Worm (Caenorhabditis elegans) whole organism, L2 larva: Measurements from ENCODE around the gene srbc-60.
A peak's percentile ranks its signal among the peaks of the same experiment; 100 is the strongest.

Source experiments
- C34F6.9 ChIP-seq: fragments of 150-350 bp; optimal IDR thresholded peaks from 2 replicates; lab custom pipeline; 2014; ENCODE audit warnings: missing biosample characterization, missing genetic modification characterization
- F13H6.1 ChIP-seq: sonication (generic microtip); optimal IDR thresholded peaks from 2 replicates; lab custom pipeline; 2016; ENCODE audit warnings: missing genetic modification characterization, missing compliant biosample characterization
- Y55F3AM.14 ChIP-seq: fragments of 200-800 bp; sonication (Bioruptor generic); optimal IDR thresholded peaks from 2 replicates; lab custom pipeline; 2018; ENCODE audit warnings: mild to moderate bottlenecking, missing genetic modification characterization, missing compliant biosample characterization
- ZK546.5 ChIP-seq: sonication (generic microtip); optimal IDR thresholded peaks from 2 replicates; lab custom pipeline; 2017; ENCODE audit warnings: missing biosample characterization, missing genetic modification characterization
- alr-1 ChIP-seq: fragments of 150-350 bp; optimal IDR thresholded peaks from 2 replicates; lab custom pipeline; 2014; ENCODE audit warnings: missing biosample characterization, missing genetic modification characterization
- aly-2 ChIP-seq: fragments of 150-350 bp; optimal IDR thresholded peaks from 2 replicates; lab custom pipeline; 2014; ENCODE audit warnings: missing biosample characterization, missing genetic modification characterization
- ama-1 ChIP-seq: fragments of 150-350 bp; optimal IDR thresholded peaks from 2 replicates; lab custom pipeline; 2018; ENCODE audit warnings: inconsistent platforms
- blmp-1 ChIP-seq: sonication (generic microtip); optimal IDR thresholded peaks from 2 replicates; lab custom pipeline; 2017; ENCODE audit warnings: missing genetic modification characterization, mild to moderate bottlenecking, missing compliant biosample characterization, antibody characterized with exemption, moderate library complexity; ENCODE audit not compliant: insufficient read depth
- ceh-16 ChIP-seq: fragments of 150-350 bp; optimal IDR thresholded peaks from 2 replicates; lab custom pipeline; 2014; ENCODE audit warnings: missing biosample characterization, missing genetic modification characterization
- ceh-82 ChIP-seq: fragments of 150-350 bp; optimal IDR thresholded peaks from 2 replicates; lab custom pipeline; 2014; ENCODE audit warnings: missing biosample characterization, missing genetic modification characterization
- crh-2 ChIP-seq: sonication (generic microtip); optimal IDR thresholded peaks from 2 replicates; lab custom pipeline; 2017; ENCODE audit warnings: missing biosample characterization, missing genetic modification characterization
- dmd-4 ChIP-seq: sonication (generic microtip); optimal IDR thresholded peaks from 2 replicates; lab custom pipeline; 2017; ENCODE audit warnings: missing biosample characterization, missing genetic modification characterization
- egl-27 ChIP-seq: sonication (generic microtip); optimal IDR thresholded peaks from 3 replicates; lab custom pipeline; 2017; ENCODE audit warnings: missing biosample characterization, missing genetic modification reagents, missing genetic modification characterization
- elt-1 ChIP-seq: fragments of 150-350 bp; optimal IDR thresholded peaks from 2 replicates; lab custom pipeline; 2014; ENCODE audit warnings: missing biosample characterization, missing genetic modification characterization
- elt-3 ChIP-seq: sonication (generic microtip); optimal IDR thresholded peaks from 2 replicates; lab custom pipeline; 2017; ENCODE audit warnings: missing biosample characterization, missing genetic modification characterization
- fos-1 ChIP-seq: fragments of 150-350 bp; optimal IDR thresholded peaks from 2 replicates; lab custom pipeline; 2014; ENCODE audit warnings: missing biosample characterization, missing genetic modification characterization
- gmeb-1 ChIP-seq: fragments of 150-350 bp; optimal IDR thresholded peaks from 2 replicates; lab custom pipeline; 2014; ENCODE audit warnings: missing biosample characterization, missing genetic modification characterization
- lin-11 ChIP-seq: fragments of 150-350 bp; sonication (generic microtip); optimal IDR thresholded peaks from 2 replicates; lab custom pipeline; 2014; ENCODE audit warnings: missing biosample characterization, missing genetic modification characterization, inconsistent platforms, mixed read lengths
- lin-13 ChIP-seq: fragments of 150-350 bp; optimal IDR thresholded peaks from 2 replicates; lab custom pipeline; 2014; ENCODE audit warnings: missing biosample characterization, missing genetic modification reagents, missing genetic modification characterization
- lin-39 ChIP-seq: fragments of 150-350 bp; optimal IDR thresholded peaks from 2 replicates; lab custom pipeline; 2014; ENCODE audit warnings: missing biosample characterization, missing genetic modification reagents, missing genetic modification characterization
- lsy-2 ChIP-seq, 2 experiments: fragments of 150-350 bp in 1 of 2; sonication (generic microtip) in 1 of 2; optimal IDR thresholded peaks; 2 replicates each; lab custom pipeline; 2014 to 2017; ENCODE audit warnings: missing biosample characterization in 2 of 2, missing genetic modification characterization in 2 of 2
- mab-5 ChIP-seq: fragments of 150-350 bp; optimal IDR thresholded peaks from 2 replicates; lab custom pipeline; 2014; ENCODE audit warnings: missing biosample characterization, missing genetic modification characterization
- mbf-1 ChIP-seq: sonication (generic microtip); optimal IDR thresholded peaks from 2 replicates; lab custom pipeline; 2017; ENCODE audit warnings: missing biosample characterization, missing genetic modification characterization
- mdl-1 ChIP-seq, 2 experiments: fragments of 150-350 bp in 1 of 2; sonication (generic microtip) in 1 of 2; optimal IDR thresholded peaks; 2 replicates each; lab custom pipeline; 2017; ENCODE audit warnings: missing biosample characterization in 2 of 2, missing genetic modification characterization in 2 of 2
- nhr-12 ChIP-seq: fragments of 150-350 bp; optimal IDR thresholded peaks from 2 replicates; lab custom pipeline; 2014; ENCODE audit warnings: missing biosample characterization, missing genetic modification characterization
- nhr-129 ChIP-seq: fragments of 150-350 bp; optimal IDR thresholded peaks from 2 replicates; lab custom pipeline; 2014; ENCODE audit warnings: missing biosample characterization, missing genetic modification characterization
- nhr-21 ChIP-seq: fragments of 150-350 bp; optimal IDR thresholded peaks from 2 replicates; lab custom pipeline; 2014; ENCODE audit warnings: missing biosample characterization, missing genetic modification characterization
- nhr-23 ChIP-seq: fragments of 150-350 bp; optimal IDR thresholded peaks from 2 replicates; lab custom pipeline; 2014; ENCODE audit warnings: missing biosample characterization, missing genetic modification reagents, missing genetic modification characterization
- nhr-237 ChIP-seq: fragments of 150-350 bp; optimal IDR thresholded peaks from 2 replicates; lab custom pipeline; 2014; ENCODE audit warnings: missing biosample characterization, missing genetic modification characterization
- nhr-25 ChIP-seq: fragments of 150-350 bp; sonication (generic microtip); optimal IDR thresholded peaks from 3 replicates; lab custom pipeline; 2014; ENCODE audit warnings: missing biosample characterization, missing genetic modification characterization
- nhr-6 ChIP-seq: fragments of 150-350 bp; optimal IDR thresholded peaks from 2 replicates; lab custom pipeline; 2014; ENCODE audit warnings: missing biosample characterization, missing genetic modification characterization
- nhr-77 ChIP-seq: fragments of 150-350 bp; optimal IDR thresholded peaks from 2 replicates; lab custom pipeline; 2014; ENCODE audit warnings: missing biosample characterization, missing genetic modification characterization
- peb-1 ChIP-seq: fragments of 150-350 bp; optimal IDR thresholded peaks from 2 replicates; lab custom pipeline; 2014; ENCODE audit warnings: missing biosample characterization, missing genetic modification characterization
- sem-4 ChIP-seq: fragments of 150-350 bp; optimal IDR thresholded peaks from 2 replicates; lab custom pipeline; 2014; ENCODE audit warnings: missing biosample characterization, missing genetic modification reagents, missing genetic modification characterization
- skn-1 ChIP-seq: sonication (generic microtip); optimal IDR thresholded peaks from 2 replicates; lab custom pipeline; 2017; ENCODE audit warnings: missing biosample characterization, missing genetic modification characterization
- sma-3 ChIP-seq: sonication (generic microtip); optimal IDR thresholded peaks from 2 replicates; lab custom pipeline; 2016; ENCODE audit warnings: missing genetic modification reagents, missing genetic modification characterization, missing compliant biosample characterization
- sma-9 ChIP-seq, 2 experiments: fragments of 150-350 bp in 1 of 2; sonication (generic microtip) in 1 of 2; optimal IDR thresholded peaks; 2 replicates each; lab custom pipeline; 2014 to 2016; ENCODE audit warnings: missing genetic modification characterization in 2 of 2, mild to moderate bottlenecking in 1 of 2, missing biosample characterization in 1 of 2, missing compliant biosample characterization in 1 of 2, missing genetic modification reagents in 1 of 2, moderate library complexity in 1 of 2
- snpc-4 ChIP-seq: fragments of 150-350 bp; optimal IDR thresholded peaks from 2 replicates; lab custom pipeline; 2014; ENCODE audit warnings: missing biosample characterization, missing genetic modification characterization
- unc-39 ChIP-seq: fragments of 150-350 bp; optimal IDR thresholded peaks from 2 replicates; lab custom pipeline; 2014; ENCODE audit warnings: missing biosample characterization, missing genetic modification characterization
- unc-55 ChIP-seq: fragments of 150-350 bp; sonication (generic microtip); optimal IDR thresholded peaks from 3 replicates; lab custom pipeline; 2014; ENCODE audit warnings: missing biosample characterization, missing genetic modification reagents, missing genetic modification characterization
- unc-62 ChIP-seq: fragments of 150-350 bp; optimal IDR thresholded peaks from 2 replicates; lab custom pipeline; 2014; ENCODE audit warnings: missing biosample characterization, missing genetic modification reagents, missing genetic modification characterization
- zag-1 ChIP-seq: fragments of 150-350 bp; optimal IDR thresholded peaks from 2 replicates; lab custom pipeline; 2014; ENCODE audit warnings: missing biosample characterization, missing genetic modification characterization
- ztf-1 ChIP-seq: fragments of 200-800 bp; sonication (Bioruptor generic); conservative IDR thresholded peaks from 2 replicates; pipeline ENCODE4 v1.3.6; 2022; ENCODE audit warnings: missing genetic modification characterization, missing compliant biosample characterization
- ztf-4 ChIP-seq: fragments of 150-350 bp; optimal IDR thresholded peaks from 2 replicates; lab custom pipeline; 2014; ENCODE audit warnings: missing biosample characterization, missing genetic modification characterization

Gene srbc-60

ce11 chrV:773256-773655, 6.8 kb upstream of the srbc-60 start, which contains the start of gene sti-1 (continued):
- TF ChIP-seq lin-39, result no peak
- peak; percentile 69 for TF ChIP-seq nhr-129
- peak; percentile 93 for TF ChIP-seq C34F6.9 (tag; lab: Kevin White, UChicago)
- peak; percentile 76 for TF ChIP-seq sem-4
- TF ChIP-seq, all 48 proteins: peak for 26

DNA sequence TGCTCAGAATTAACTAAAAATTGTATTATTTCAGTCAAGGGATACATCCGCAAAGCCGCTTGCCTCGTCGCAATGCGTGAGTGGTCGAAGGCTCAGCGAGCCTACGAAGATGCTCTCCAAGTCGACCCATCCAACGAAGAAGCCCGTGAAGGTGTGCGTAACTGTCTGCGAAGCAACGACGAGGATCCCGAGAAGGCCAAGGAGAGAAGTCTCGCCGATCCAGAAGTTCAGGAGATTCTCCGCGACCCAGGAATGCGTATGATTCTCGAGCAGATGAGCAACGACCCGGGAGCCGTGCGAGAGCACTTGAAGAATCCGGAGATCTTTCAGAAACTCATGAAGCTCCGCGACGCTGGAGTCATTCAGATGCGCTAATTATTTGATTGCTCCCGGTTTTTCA, 5.8 kb upstream of the srbc-60 start:
- TF ChIP-seq aly-2, result no peak
- no peak for TF ChIP-seq elt-3
- no peak for TF ChIP-seq gmeb-1

DNA sequence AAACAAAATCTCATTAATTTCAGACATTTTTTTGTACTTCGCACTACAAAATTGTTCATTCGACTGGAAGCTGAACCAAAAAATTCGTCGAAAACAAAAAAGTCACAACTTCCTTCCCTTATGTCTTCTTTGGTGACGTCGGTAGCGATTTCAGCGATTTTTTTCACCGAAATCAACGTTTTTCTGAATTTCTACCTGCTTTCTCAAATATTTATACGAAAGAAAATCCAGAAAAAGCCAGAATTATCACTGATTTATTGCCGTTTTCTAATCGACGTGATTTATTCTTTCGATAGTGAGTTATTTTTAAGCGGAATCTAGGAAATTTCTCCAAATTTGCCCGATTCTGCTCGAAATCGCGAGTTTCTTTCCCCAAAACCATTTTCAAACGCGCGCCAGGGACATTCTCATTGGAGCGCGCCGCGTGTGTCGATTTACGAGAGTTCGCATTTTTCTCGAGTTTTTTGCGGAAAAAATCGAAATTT, 5.2 kb upstream of the srbc-60 start, which contains the start of gene srbc-58:
Gene srbc-58, plus strand, starts transcription at position 121 of the 485 bp plus-strand sequence.
- TF ChIP-seq sma-3 (no peak), nhr-129 (peak; percentile 16), elt-3 (no peak), lsy-2 (tag; optimal IDR thresholded peaks at IDR 0.05; lab: Kevin White, UChicago) (peak in 1 of 2 experiments; percentile 13), ama-1 (peak; percentile 70), F13H6.1 (tag; lab: Kevin White, UChicago) (peak; percentile 3), sma-9 (GFP tag; optimal IDR thresholded peaks at IDR 0.05; lab: Kevin White, UChicago) (no peak), sma-9 (tag; optimal IDR thresholded peaks at IDR 0.05; lab: Kevin White, UChicago) (no peak), gmeb-1 (peak; percentile 23), peb-1 (no peak), lin-13 (GFP tag; lab: Kevin White, UChicago) (peak; percentile 9), lin-11 (tag; lab: Kevin White, UChicago) (no peak), nhr-21 (tag; lab: Kevin White, UChicago) (no peak), unc-55 (GFP tag; lab: Kevin White, UChicago) (peak; percentile 34), ztf-4 (peak; percentile 41), snpc-4 (tag; lab: Kevin White, UChicago) (no peak), ztf-1 (GFP tag; lab: Robert Waterston, UW) (no peak), nhr-12 (no peak), C34F6.9 (tag; lab: Kevin White, UChicago) (peak; percentile 29), nhr-25 (tag; lab: Kevin White, UChicago) (no peak), skn-1 (tag; lab: Kevin White, UChicago) (no peak), blmp-1 (no peak), mbf-1 (tag; lab: Kevin White, UChicago) (no peak), mab-5 (tag; lab: Kevin White, UChicago) (no peak), sem-4 (no peak), nhr-23 (tag; lab: Kevin White, UChicago) (no peak), dmd-4 (tag; lab: Kevin White, UChicago) (no peak), unc-62 (GFP tag; lab: Kevin White, UChicago) (no peak), nhr-237 (tag; lab: Kevin White, UChicago) (no peak), alr-1 (no peak), crh-2 (tag; lab: Kevin White, UChicago) (peak; percentile 27), lin-39 (no peak), ZK546.5 (tag; lab: Kevin White, UChicago) (no peak)

DNA sequence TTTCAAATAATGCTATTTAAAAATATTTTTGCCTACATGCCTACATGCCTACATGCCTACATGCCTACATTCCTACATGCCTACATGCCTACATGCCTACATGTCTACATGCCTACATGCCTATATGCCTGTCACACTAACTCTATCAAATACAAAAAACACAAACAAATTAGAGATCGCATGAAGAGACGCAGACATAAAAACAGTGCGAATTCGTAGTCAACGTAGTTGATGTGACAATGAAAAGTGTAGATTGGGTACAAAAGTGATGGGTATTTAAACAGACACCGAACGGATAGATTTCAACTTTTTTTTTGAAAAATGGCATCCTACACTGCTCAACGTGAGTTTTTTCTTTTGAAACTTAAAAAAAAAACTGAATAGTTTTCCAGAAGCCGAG, 2.8 kb upstream of the srbc-60 start, which contains the start of gene R09E12.9:
Gene R09E12.9, plus strand, starts transcription at position 316 of the 400 bp plus-strand sequence.
- TF ChIP-seq nhr-237 (tag; lab: Kevin White, UChicago) (peak; percentile 15), lsy-2 (tag; optimal IDR thresholded peaks at IDR 0.05; lab: Kevin White, UChicago) (peak in 1 of 2 experiments; percentile 26), sma-9 (GFP tag; optimal IDR thresholded peaks at IDR 0.05; lab: Kevin White, UChicago) (no peak), sma-9 (tag; optimal IDR thresholded peaks at IDR 0.05; lab: Kevin White, UChicago) (no peak), ztf-1 (GFP tag; lab: Robert Waterston, UW) (no peak), nhr-12 (no peak), sem-4 (no peak), peb-1 (no peak), egl-27 (tag; lab: Kevin White, UChicago) (no peak), sma-3 (peak; percentile 0), skn-1 (tag; lab: Kevin White, UChicago) (no peak), nhr-23 (tag; lab: Kevin White, UChicago) (no peak), fos-1 (no peak), unc-55 (GFP tag; lab: Kevin White, UChicago) (no peak), unc-62 (GFP tag; lab: Kevin White, UChicago) (no peak), dmd-4 (tag; lab: Kevin White, UChicago) (no peak), nhr-21 (tag; lab: Kevin White, UChicago) (peak; percentile 24), lin-39 (no peak), ceh-16 (tag; lab: Kevin White, UChicago) (no peak), snpc-4 (tag; lab: Kevin White, UChicago) (no peak), zag-1 (tag; lab: Kevin White, UChicago) (no peak), nhr-25 (tag; lab: Kevin White, UChicago) (peak; percentile 10), ama-1 (no peak), mbf-1 (tag; lab: Kevin White, UChicago) (no peak), blmp-1 (no peak), nhr-6 (tag; lab: Kevin White, UChicago) (no peak), unc-39 (tag; lab: Kevin White, UChicago) (no peak), aly-2 (no peak), elt-1 (tag; lab: Kevin White, UChicago) (no peak), alr-1 (no peak), nhr-77 (tag; lab: Kevin White, UChicago) (peak; percentile 95), Y55F3AM.14 (no peak), ZK546.5 (tag; lab: Kevin White, UChicago) (no peak), mdl-1 (tag; optimal IDR thresholded peaks at IDR 0.05; lab: Kevin White, UChicago) (no peak), lin-13 (GFP tag; lab: Kevin White, UChicago) (no peak), ceh-82 (tag; lab: Kevin White, UChicago) (no peak), ztf-4 (no peak)
